Worm (Caenorhabditis elegans): ENCODE data around the gene let-413.

let-413 gene

DNA sequence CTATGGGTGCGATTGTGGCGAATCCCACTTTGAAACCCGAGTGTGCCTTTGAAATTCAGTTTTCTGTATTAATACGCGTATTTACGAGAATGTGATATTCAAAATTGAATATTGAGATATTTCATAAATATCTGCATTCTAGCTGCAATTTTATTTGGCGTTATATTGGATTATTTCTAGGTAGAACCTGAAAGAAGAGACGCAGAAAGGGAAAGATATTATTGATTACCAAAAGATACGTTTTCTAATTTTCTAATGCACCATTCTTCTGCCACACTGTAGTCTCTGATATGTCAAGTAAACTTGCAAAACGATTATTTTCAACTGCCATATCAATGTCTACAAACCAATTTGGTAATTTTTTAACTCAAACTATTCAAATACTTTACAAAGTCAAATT, 44.5 kb upstream of the let-413 start, which contains the start of gene ech-3 (continued):
- TF ChIP-seq daf-16 (GFP tag; optimal IDR thresholded peaks at IDR 0.05) (no peak), daf-16 (tag; optimal IDR thresholded peaks at IDR 0.05) (peak; percentile 59), F44E2.7 (GFP tag; IDR thresholded peaks at IDR 0.05) (no peak), pqm-1 (tag; optimal IDR thresholded peaks at IDR 0.05) (peak; percentile 25), nhr-28 (tag; optimal IDR thresholded peaks at IDR 0.05) (peak; percentile 14), hlh-11 (tag; optimal IDR thresholded peaks at IDR 0.05) (no peak), F26F4.8 (GFP tag; conservative IDR thresholded peaks at IDR 0.05) (no peak), nhr-76 (tag; optimal IDR thresholded peaks at IDR 0.05) (no peak), jun-1 (tag; optimal IDR thresholded peaks at IDR 0.05) (no peak), R02D3.7 (tag; optimal IDR thresholded peaks at IDR 0.05) (no peak), hif-1 (tag; optimal IDR thresholded peaks at IDR 0.05) (no peak), lin-29 (GFP tag; IDR thresholded peaks at IDR 0.05) (no peak), nhr-48 (tag; optimal IDR thresholded peaks at IDR 0.05) (no peak), mxl-2 (GFP tag; conservative IDR thresholded peaks at IDR 0.05) (no peak), skn-1 (tag; optimal IDR thresholded peaks at IDR 0.05) (no peak), attf-4 (tag; optimal IDR thresholded peaks at IDR 0.05) (no peak), mep-1 (tag; optimal IDR thresholded peaks at IDR 0.05) (no peak), egl-43 (GFP tag; IDR thresholded peaks at IDR 0.05) (no peak), zfp-3 (GFP tag; conservative IDR thresholded peaks at IDR 0.05) (no peak)

DNA sequence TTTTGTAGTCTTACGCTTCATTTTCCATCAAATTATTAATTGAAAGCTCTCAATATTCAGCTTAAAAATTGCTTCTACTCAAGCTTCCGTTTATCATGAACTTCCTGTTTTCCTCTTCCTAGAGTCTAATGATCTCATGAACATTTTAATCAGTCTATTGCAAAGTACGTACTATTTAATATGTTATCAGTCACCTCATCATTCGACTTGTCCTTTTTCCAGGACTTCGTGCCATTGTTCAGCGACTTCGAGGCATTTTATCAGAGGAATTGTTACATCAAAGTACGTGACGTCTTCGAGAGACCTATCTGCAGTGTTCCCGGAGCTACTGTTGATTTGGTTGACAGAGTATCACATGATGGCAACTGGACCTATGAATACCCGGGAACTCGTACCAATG, 42.2 kb upstream of the let-413 start:
- no peak for TF ChIP-seq aha-1 (tag)
- TF ChIP-seq mxl-3 (GFP tag; optimal IDR thresholded peaks at IDR 0.05) = no peak
- no peak for TF ChIP-seq unc-39 (tag; optimal IDR thresholded peaks at IDR 0.05)
- no peak for TF ChIP-seq zip-2 (tag; optimal IDR thresholded peaks at IDR 0.05)
- TF ChIP-seq mxl-2 (GFP tag; conservative IDR thresholded peaks at IDR 0.05) = no peak
- TF ChIP-seq nhr-28 (tag; optimal IDR thresholded peaks at IDR 0.05) = peak; percentile 45
- no peak for TF ChIP-seq nhr-41 (GFP tag; IDR thresholded peaks at IDR 0.05)
- no peak for TF ChIP-seq dmd-8 (GFP tag; IDR thresholded peaks at IDR 0.05)
- peak; percentile 32; the same call in 1 of the 2 replicates for TF ChIP-seq dmd-6 (GFP tag; IDR thresholded peaks at IDR 0.05)
- TF ChIP-seq mes-2 (tag; optimal IDR thresholded peaks at IDR 0.05; ENCODE audit: poor library complexity, severe bottlenecking) = no peak
- TF ChIP-seq attf-4 (tag; optimal IDR thresholded peaks at IDR 0.05) = no peak
- no peak for TF ChIP-seq T20F7.1 (GFP tag; optimal IDR thresholded peaks at IDR 0.05)
- TF ChIP-seq daf-16 (GFP tag; optimal IDR thresholded peaks at IDR 0.05) = no peak
- TF ChIP-seq daf-16 (tag; optimal IDR thresholded peaks at IDR 0.05) = peak; percentile 20
- TF ChIP-seq zip-11 (GFP tag; IDR thresholded peaks at IDR 0.05) = no peak
- TF ChIP-seq ceh-62 (tag; optimal IDR thresholded peaks at IDR 0.05) = no peak
- no peak for TF ChIP-seq tag-97 (GFP tag; IDR thresholded peaks at IDR 0.05)
- TF ChIP-seq pha-4 (GFP tag; IDR thresholded peaks at IDR 0.05) = no peak
- TF ChIP-seq pha-4 (tag; optimal IDR thresholded peaks at IDR 0.05) = no peak
- TF ChIP-seq mdl-1 (tag; optimal IDR thresholded peaks at IDR 0.05) = no peak
- no peak for TF ChIP-seq F49E8.2 (tag; optimal IDR thresholded peaks at IDR 0.05; ENCODE audit: borderline replicate concordance)
- no peak for TF ChIP-seq nhr-10 (tag; optimal IDR thresholded peaks at IDR 0.05)
- no peak for TF ChIP-seq ceh-44 (GFP tag; IDR thresholded peaks at IDR 0.05)
- no peak for TF ChIP-seq php-3 (GFP tag; IDR thresholded peaks at IDR 0.05)
- peak; percentile 1 for TF ChIP-seq dve-1 (tag; optimal IDR thresholded peaks at IDR 0.05; ENCODE audit: insufficient read depth)
- TF ChIP-seq saeg-2 (GFP tag; IDR thresholded peaks at IDR 0.05) = no peak

DNA sequence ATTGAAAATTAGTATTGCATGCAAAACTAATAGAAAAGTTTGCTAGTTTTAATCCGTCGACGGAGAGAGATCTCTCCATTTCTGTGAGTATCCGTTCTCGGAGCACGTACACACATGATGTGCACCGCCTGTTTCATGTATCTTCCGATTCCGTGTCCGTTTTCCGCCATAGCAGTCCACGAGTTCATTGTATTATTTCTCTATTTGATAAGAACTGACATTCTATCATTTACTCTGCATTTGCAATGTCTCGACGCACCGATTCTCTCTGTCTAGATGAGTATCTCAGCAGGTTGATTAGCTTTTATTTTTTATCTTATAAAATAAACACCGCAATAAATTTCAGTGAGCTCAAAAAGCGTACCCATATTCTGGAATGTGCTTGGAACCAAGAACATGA, 41.3 kb upstream of the let-413 start:
- TF ChIP-seq pqm-1 (tag; optimal IDR thresholded peaks at IDR 0.05) = peak; percentile 37
- TF ChIP-seq mes-2 (tag; optimal IDR thresholded peaks at IDR 0.05; ENCODE audit: poor library complexity, severe bottlenecking) = peak; percentile 16
- TF ChIP-seq php-3 (GFP tag; IDR thresholded peaks at IDR 0.05) = 0 out of 2 replicates have a peak, but pooled peaks have one; percentile 34
- peak; percentile 40 for TF ChIP-seq nhr-28 (tag; optimal IDR thresholded peaks at IDR 0.05)
- peak; percentile 54 for TF ChIP-seq dmd-6 (GFP tag; IDR thresholded peaks at IDR 0.05)
- TF ChIP-seq hlh-11 (tag; optimal IDR thresholded peaks at IDR 0.05) = peak; percentile 17
- no peak for TF ChIP-seq fos-1 (tag; optimal IDR thresholded peaks at IDR 0.05)
- TF ChIP-seq ceh-32 (tag; optimal IDR thresholded peaks at IDR 0.05; ENCODE audit: poor library complexity) = no peak
- TF ChIP-seq mxl-3 (GFP tag; optimal IDR thresholded peaks at IDR 0.05) = peak; percentile 10
- TF ChIP-seq jun-1 (tag; optimal IDR thresholded peaks at IDR 0.05) = no peak
- no peak for TF ChIP-seq daf-16 (GFP tag; optimal IDR thresholded peaks at IDR 0.05)
- peak; percentile 5 for TF ChIP-seq daf-16 (tag; optimal IDR thresholded peaks at IDR 0.05)
- TF ChIP-seq dve-1 (tag; optimal IDR thresholded peaks at IDR 0.05; ENCODE audit: insufficient read depth) = peak; percentile 36

Data from whole organism, L4 larva.